Worm (Caenorhabditis elegans) whole organism, mixed stage, embryonic: Measurements from ENCODE around the gene smg-8.
A peak's percentile ranks its signal among the peaks of the same experiment; 100 is the strongest.

Experiments used
- blmp-1 ChIP-seq: fragments of 150-350 bp; optimal IDR thresholded peaks from 2 replicates; lab custom pipeline; 2014; ENCODE audit warnings: missing biosample characterization, missing genetic modification characterization
- ceh-39 ChIP-seq: fragments of 150-350 bp; optimal IDR thresholded peaks from 2 replicates; lab custom pipeline; 2014; ENCODE audit warnings: missing biosample characterization, missing genetic modification characterization
- ces-1 ChIP-seq: fragments of 150-350 bp; optimal IDR thresholded peaks from 2 replicates; lab custom pipeline; 2014; ENCODE audit warnings: missing biosample characterization, missing genetic modification reagents, missing genetic modification characterization
- elt-1 ChIP-seq: sonication (generic microtip); optimal IDR thresholded peaks from 2 replicates; lab custom pipeline; 2017; ENCODE audit warnings: missing genetic modification characterization, mild to moderate bottlenecking, missing compliant biosample characterization, antibody characterized with exemption, moderate library complexity, borderline replicate concordance; ENCODE audit not compliant: insufficient read depth
- lsy-2 ChIP-seq: fragments of 150-350 bp; optimal IDR thresholded peaks from 2 replicates; lab custom pipeline; 2014; ENCODE audit warnings: missing biosample characterization, missing genetic modification characterization
- mep-1 ChIP-seq: fragments of 150-350 bp; optimal IDR thresholded peaks from 2 replicates; lab custom pipeline; 2017; ENCODE audit warnings: missing biosample characterization, missing genetic modification reagents, missing genetic modification characterization, inconsistent platforms
- nhr-12 ChIP-seq: fragments of 150-350 bp; optimal IDR thresholded peaks from 2 replicates; lab custom pipeline; 2014; ENCODE audit warnings: missing biosample characterization, missing genetic modification characterization
- nhr-237 ChIP-seq: fragments of 150-350 bp; optimal IDR thresholded peaks from 2 replicates; lab custom pipeline; 2014; ENCODE audit warnings: missing biosample characterization, missing genetic modification characterization
- nhr-28 ChIP-seq: fragments of 150-350 bp; optimal IDR thresholded peaks from 2 replicates; lab custom pipeline; 2014; ENCODE audit warnings: missing biosample characterization, missing genetic modification characterization
- nhr-76 ChIP-seq: sonication (generic microtip); optimal IDR thresholded peaks from 2 replicates; lab custom pipeline; 2017; ENCODE audit warnings: missing biosample characterization, missing genetic modification characterization
- snpc-4 ChIP-seq: fragments of 150-350 bp; optimal IDR thresholded peaks from 2 replicates; lab custom pipeline; 2014; ENCODE audit warnings: missing biosample characterization, missing genetic modification characterization
- unc-62 ChIP-seq: fragments of 150-350 bp; optimal IDR thresholded peaks from 2 replicates; lab custom pipeline; 2014; ENCODE audit warnings: missing biosample characterization, missing genetic modification reagents, missing genetic modification characterization
- ztf-11 ChIP-seq: fragments of 150-350 bp; optimal IDR thresholded peaks from 2 replicates; lab custom pipeline; 2014; ENCODE audit warnings: missing biosample characterization, missing genetic modification characterization

ce11 chrII:14433712-14434352, 7.4 kb upstream of the smg-8 start:
- TF ChIP-seq unc-62 (GFP tag; lab: Kevin White, UChicago) (peak; percentile 61), blmp-1 (tag; lab: Kevin White, UChicago) (no peak), elt-1 (tag; lab: Kevin White, UChicago) (no peak), nhr-76 (no peak), snpc-4 (no peak), mep-1 (no peak), ces-1 (GFP tag; lab: Kevin White, UChicago) (peak; percentile 93), lsy-2 (tag; lab: Kevin White, UChicago) (no peak), nhr-28 (tag; lab: Kevin White, UChicago) (no peak), nhr-237 (tag; lab: Kevin White, UChicago) (no peak), ztf-11 (tag; lab: Kevin White, UChicago) (no peak), ceh-39 (no peak), nhr-12 (tag; lab: Kevin White, UChicago) (no peak)
